Fruit fly (Drosophila melanogaster) whole organism, embryonic: ENCODE measurements around the gene CG13690.

Experiments
- Ada2b ChIP-seq: fragments of 200-800 bp; sonication (Bioruptor generic); IDR thresholded peaks from 2 replicates; pipeline ENCODE4 v1.3.6; 2022; ENCODE audit warnings: missing biosample characterization, missing genetic modification characterization
- CG10979 ChIP-seq: fragments of 200-800 bp; sonication (Bioruptor generic); optimal IDR thresholded peaks from 2 replicates; lab custom pipeline; 2018; ENCODE audit warnings: missing biosample characterization, mild to moderate bottlenecking, missing genetic modification characterization, moderate library complexity
- CG12219 ChIP-seq: fragments of 200-800 bp; sonication (Bioruptor generic); optimal IDR thresholded peaks from 3 replicates; lab custom pipeline; 2018; ENCODE audit warnings: missing biosample characterization, mild to moderate bottlenecking, missing genetic modification characterization
- CG12236 ChIP-seq: fragments of 200-800 bp; sonication (Bioruptor generic); optimal IDR thresholded peaks from 2 replicates; lab custom pipeline; 2016; ENCODE audit warnings: missing biosample characterization, missing genetic modification characterization
- CG12659 ChIP-seq: fragments of 200-800 bp; sonication (Bioruptor generic); optimal IDR thresholded peaks from 3 replicates; lab custom pipeline; 2017; ENCODE audit warnings: mild to moderate bottlenecking, missing biosample characterization, missing genetic modification reagents, missing genetic modification characterization
- CG17328 ChIP-seq: fragments of 200-800 bp; sonication (Bioruptor generic); IDR thresholded peaks from 2 replicates; pipeline ENCODE4 v1.3.6; 2022; ENCODE audit warnings: missing biosample characterization, missing genetic modification characterization
- CG17361 ChIP-seq: fragments of 200-800 bp; sonication (Bioruptor generic); IDR thresholded peaks from 3 replicates; pipeline ENCODE4 v1.3.6; 2022; ENCODE audit warnings: missing biosample characterization, missing genetic modification characterization
- CG1832 ChIP-seq: fragments of 200-800 bp; sonication (Bioruptor generic); optimal IDR thresholded peaks from 2 replicates; lab custom pipeline; 2017; ENCODE audit warnings: missing biosample characterization, mild to moderate bottlenecking, missing genetic modification characterization, inconsistent platforms
- CG2889 ChIP-seq: fragments of 200-800 bp; sonication (Bioruptor generic); IDR thresholded peaks from 3 replicates; pipeline ENCODE4 v1.3.6; 2022; ENCODE audit warnings: missing biosample characterization, missing genetic modification characterization
- CG30431 ChIP-seq: fragments of 200-800 bp; sonication (Bioruptor generic); optimal IDR thresholded peaks from 2 replicates; lab custom pipeline; 2017; ENCODE audit warnings: missing biosample characterization, missing genetic modification characterization
- CG32532 ChIP-seq: fragments of 200-800 bp; sonication (Bioruptor generic); IDR thresholded peaks from 2 replicates; pipeline ENCODE4 v1.3.6; 2022; ENCODE audit warnings: missing biosample characterization, missing genetic modification characterization
- CG4328 ChIP-seq: fragments of 200-800 bp; sonication (Bioruptor generic); optimal IDR thresholded peaks from 3 replicates; lab custom pipeline; 2017; ENCODE audit warnings: missing biosample characterization, missing genetic modification reagents, missing genetic modification characterization
- CG4424 ChIP-seq: fragments of 200-800 bp; sonication (Bioruptor generic); optimal IDR thresholded peaks from 3 replicates; lab custom pipeline; 2016; ENCODE audit warnings: missing biosample characterization, missing genetic modification characterization
- CG4707 ChIP-seq: fragments of 200-800 bp; sonication (Bioruptor generic); optimal IDR thresholded peaks from 2 replicates; lab custom pipeline; 2018; ENCODE audit warnings: missing biosample characterization, mild to moderate bottlenecking, missing genetic modification characterization, moderate library complexity
- CG6791 ChIP-seq: fragments of 200-800 bp; sonication (Bioruptor generic); IDR thresholded peaks from 3 replicates; pipeline ENCODE4 v1.3.6; 2022; ENCODE audit warnings: missing biosample characterization, missing genetic modification characterization; ENCODE audit not compliant: partially characterized antibody
- CG7987 ChIP-seq: fragments of 200-800 bp; sonication (Bioruptor generic); optimal IDR thresholded peaks from 2 replicates; lab custom pipeline; 2018; ENCODE audit warnings: missing biosample characterization, mild to moderate bottlenecking, missing genetic modification characterization, moderate library complexity
- CG8281 ChIP-seq: fragments of 200-800 bp; sonication (Bioruptor generic); optimal IDR thresholded peaks from 2 replicates; lab custom pipeline; 2018; ENCODE audit warnings: missing biosample characterization, mild to moderate bottlenecking, missing genetic modification characterization, moderate library complexity
- CG8388 ChIP-seq: fragments of 200-800 bp; sonication (Bioruptor generic); optimal IDR thresholded peaks from 2 replicates; lab custom pipeline; 2019; ENCODE audit warnings: missing biosample characterization, mild to moderate bottlenecking, missing genetic modification characterization, moderate library complexity
- CG9215 ChIP-seq: fragments of 200-800 bp; sonication (Bioruptor generic); IDR thresholded peaks from 2 replicates; pipeline ENCODE4 v1.3.6; 2022; ENCODE audit warnings: missing biosample characterization, missing genetic modification characterization
- Eip74EF ChIP-seq, 2 experiments: fragments of 200-800 bp in 1 of 2; fragments of >200 bp in 1 of 2; sonication (Bioruptor generic) in 1 of 2; optimal IDR thresholded peaks; 2 replicates each; lab custom pipeline; 2017 to 2019; ENCODE audit warnings: missing biosample characterization in 2 of 2, missing genetic modification characterization in 2 of 2, mild to moderate bottlenecking in 1 of 2, moderate library complexity in 1 of 2
- Fer2 ChIP-seq: fragments of 200-800 bp; sonication (Bioruptor generic); optimal IDR thresholded peaks from 2 replicates; lab custom pipeline; 2018; ENCODE audit warnings: missing biosample characterization, mild to moderate bottlenecking, missing genetic modification characterization, moderate library complexity
- Hmx ChIP-seq: fragments of 200-800 bp; sonication (Bioruptor generic); optimal IDR thresholded peaks from 2 replicates; lab custom pipeline; 2016; ENCODE audit warnings: missing biosample characterization, missing genetic modification characterization
- Mrtf ChIP-seq: fragments of 200-800 bp; sonication (Bioruptor generic); IDR thresholded peaks from 3 replicates; pipeline ENCODE4 v1.3.6; 2022; ENCODE audit warnings: missing biosample characterization, missing genetic modification characterization
- NFAT ChIP-seq: fragments of 200-800 bp; sonication (Bioruptor generic); IDR thresholded peaks from 2 replicates; pipeline ENCODE4 v1.3.6; 2022; ENCODE audit warnings: missing biosample characterization, missing genetic modification characterization
- Optix ChIP-seq: fragments of 200-800 bp; sonication (Bioruptor generic); IDR thresholded peaks from 3 replicates; pipeline ENCODE4 v1.3.6; 2022; ENCODE audit warnings: missing biosample characterization, missing genetic modification characterization
- PHDP ChIP-seq: fragments of 200-800 bp; sonication (Bioruptor generic); optimal IDR thresholded peaks from 3 replicates; lab custom pipeline; 2018; ENCODE audit warnings: missing biosample characterization, mild to moderate bottlenecking, missing genetic modification characterization, moderate library complexity
- Poxn ChIP-seq: fragments of 200-800 bp; sonication (Bioruptor generic); IDR thresholded peaks from 2 replicates; pipeline ENCODE4 v1.3.6; 2022; ENCODE audit warnings: missing biosample characterization, missing genetic modification characterization
- Rfx ChIP-seq: fragments of 200-800 bp; sonication (Bioruptor generic); IDR thresholded peaks from 2 replicates; pipeline ENCODE4 v1.3.6; 2022; ENCODE audit warnings: missing biosample characterization, missing genetic modification characterization
- Tbp ChIP-seq: fragments of >200 bp; optimal IDR thresholded peaks from 2 replicates; lab custom pipeline; 2018; ENCODE audit warnings: missing biosample characterization, missing genetic modification characterization
- abd-A ChIP-seq: fragments of 200-800 bp; sonication (Bioruptor generic); optimal IDR thresholded peaks from 3 replicates; lab custom pipeline; 2019; ENCODE audit warnings: missing biosample characterization, mild to moderate bottlenecking, missing genetic modification characterization, moderate library complexity
- al ChIP-seq: fragments of 200-800 bp; sonication (Bioruptor generic); IDR thresholded peaks from 2 replicates; pipeline ENCODE4 v1.3.6; 2022; ENCODE audit warnings: missing biosample characterization, missing genetic modification characterization
- gfzf ChIP-seq: fragments of 200-800 bp; sonication (Bioruptor generic); optimal IDR thresholded peaks from 2 replicates; lab custom pipeline; 2016; ENCODE audit warnings: missing biosample characterization, mild to moderate bottlenecking, missing genetic modification characterization, moderate library complexity
- grn ChIP-seq: fragments of 200-800 bp; sonication (Bioruptor generic); optimal IDR thresholded peaks from 3 replicates; lab custom pipeline; 2017; ENCODE audit warnings: missing biosample characterization, missing genetic modification characterization
- gt ChIP-seq: fragments of 200-800 bp; sonication (Bioruptor generic); IDR thresholded peaks from 2 replicates; pipeline ENCODE4 v1.3.6; 2022; ENCODE audit warnings: missing biosample characterization, missing genetic modification characterization
- mirr ChIP-seq: fragments of 200-800 bp; sonication (Bioruptor generic); optimal IDR thresholded peaks from 3 replicates; lab custom pipeline; 2018; ENCODE audit warnings: missing biosample characterization, mild to moderate bottlenecking, missing genetic modification characterization
- nmo ChIP-seq: fragments of 200-800 bp; sonication (Bioruptor generic); optimal IDR thresholded peaks from 2 replicates; lab custom pipeline; 2018; ENCODE audit warnings: missing biosample characterization, mild to moderate bottlenecking, missing genetic modification characterization, moderate library complexity
- org-1 ChIP-seq: fragments of 200-800 bp; sonication (Bioruptor generic); optimal IDR thresholded peaks from 2 replicates; lab custom pipeline; 2017; ENCODE audit warnings: missing biosample characterization, missing genetic modification characterization
- pb ChIP-seq: fragments of 200-800 bp; sonication (Bioruptor generic); optimal IDR thresholded peaks from 3 replicates; lab custom pipeline; 2016; ENCODE audit warnings: missing biosample characterization, missing genetic modification characterization
- pros ChIP-seq: fragments of 200-800 bp; sonication (Bioruptor generic); optimal IDR thresholded peaks from 3 replicates; lab custom pipeline; 2019; ENCODE audit warnings: missing biosample characterization, mild to moderate bottlenecking, missing genetic modification characterization, moderate library complexity
- pum ChIP-seq: fragments of 200-800 bp; sonication (Bioruptor generic); optimal IDR thresholded peaks from 2 replicates; lab custom pipeline; 2016; ENCODE audit warnings: missing biosample characterization, missing genetic modification characterization
- pzg ChIP-seq: fragments of 200-800 bp; sonication (Bioruptor generic); optimal IDR thresholded peaks from 3 replicates; lab custom pipeline; 2018; ENCODE audit warnings: missing biosample characterization, mild to moderate bottlenecking, missing genetic modification characterization, moderate library complexity
- run ChIP-seq: fragments of 200-800 bp; sonication (Bioruptor generic); optimal IDR thresholded peaks from 3 replicates; lab custom pipeline; 2018; ENCODE audit warnings: missing biosample characterization, mild to moderate bottlenecking, missing genetic modification characterization
- schlank ChIP-seq: fragments of 200-800 bp; sonication (Bioruptor generic); optimal IDR thresholded peaks from 2 replicates; lab custom pipeline; 2018; ENCODE audit warnings: missing biosample characterization, mild to moderate bottlenecking, missing genetic modification characterization
- seq ChIP-seq: fragments of 200-800 bp; sonication (Bioruptor generic); IDR thresholded peaks from 2 replicates; pipeline ENCODE4 v1.3.6; 2022; ENCODE audit warnings: missing biosample characterization, missing genetic modification characterization
- sima ChIP-seq: fragments of 200-800 bp; sonication (Bioruptor generic); optimal IDR thresholded peaks from 2 replicates; lab custom pipeline; 2016; ENCODE audit warnings: missing biosample characterization, missing genetic modification characterization
- sr ChIP-seq: fragments of 200-800 bp; sonication (Bioruptor generic); IDR thresholded peaks from 3 replicates; pipeline ENCODE4 v1.3.6; 2022; ENCODE audit warnings: missing biosample characterization, missing genetic modification characterization
- tll ChIP-seq, 2 experiments: fragments of 200-800 bp in 1 of 2; fragments of >200 bp in 1 of 2; sonication (Bioruptor generic) in 1 of 2; optimal IDR thresholded peaks; 2 replicates each; lab custom pipeline; 2017 to 2019; ENCODE audit warnings: missing biosample characterization in 2 of 2, missing genetic modification characterization in 2 of 2, mild to moderate bottlenecking in 1 of 2, moderate library complexity in 1 of 2
- twi ChIP-seq: fragments of 200-800 bp; optimal IDR thresholded peaks from 2 replicates; lab custom pipeline; 2019; ENCODE audit warnings: missing biosample characterization, mild to moderate bottlenecking, missing genetic modification characterization, moderate library complexity
- zfh1 ChIP-seq: fragments of 200-800 bp; sonication (Bioruptor generic); IDR thresholded peaks from 3 replicates; pipeline ENCODE4 v1.3.6; 2022; ENCODE audit warnings: missing biosample characterization, missing genetic modification characterization

CG13690 gene

DNA sequence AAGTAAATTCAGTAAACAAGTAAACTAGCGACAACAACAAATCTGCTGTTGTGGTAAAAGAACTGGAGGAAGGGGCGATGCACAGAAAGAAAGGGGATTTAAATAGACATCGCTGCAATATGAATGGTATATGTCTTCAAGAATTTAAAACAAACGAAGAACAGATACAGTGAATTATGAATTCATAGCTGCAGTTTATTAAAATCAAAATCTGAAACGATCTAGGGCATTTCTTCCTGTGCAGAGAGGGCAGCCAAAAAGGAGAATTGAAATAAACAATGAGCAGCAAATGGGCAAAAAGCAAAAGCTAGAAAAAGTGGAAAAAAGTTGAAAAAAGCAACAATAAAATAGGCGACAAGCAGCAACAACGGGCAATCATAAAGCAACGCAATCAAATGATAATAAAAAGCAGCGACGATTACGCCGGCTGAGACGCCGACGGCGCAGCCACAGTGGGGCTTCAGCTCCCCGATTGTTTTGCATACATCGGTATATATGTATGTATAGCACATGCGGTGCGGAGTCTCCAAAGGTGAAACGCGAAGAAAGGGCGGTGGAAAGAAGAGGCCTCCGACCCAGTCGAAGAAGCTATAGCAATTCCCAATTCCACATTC is 49.4 kb upstream of the CG13690 start (continued):
- no peak for TF ChIP-seq Hmx
- TF ChIP-seq CG8281 (tag; lab: Kevin White, UChicago): peak; percentile 26
- no peak for TF ChIP-seq gfzf (GFP tag; lab: Kevin White, UChicago)
- TF ChIP-seq CG7987 (GFP tag; lab: Kevin White, UChicago): peak; percentile 17
- no peak for TF ChIP-seq Fer2 (tag; lab: Kevin White, UChicago)
- peak; percentile 34; the same call in 1 of the 2 replicates for TF ChIP-seq CG9215 (GFP tag; lab: Robert Waterston, UW)
- TF ChIP-seq pb (GFP tag; lab: Kevin White, UChicago): peak; percentile 57
- peak; percentile 54 for TF ChIP-seq run (tag; lab: Kevin White, UChicago)
- peak; percentile 83 for TF ChIP-seq PHDP
- no peak for TF ChIP-seq grn (GFP tag; lab: Kevin White, UChicago)
- TF ChIP-seq CG4328 (GFP tag; lab: Kevin White, UChicago): no peak
- peak; percentile 72 for TF ChIP-seq Optix
- TF ChIP-seq Ada2b (GFP tag; lab: Robert Waterston, UW): peak; percentile 52; the same call in 1 of the 2 replicates
- peak; percentile 72 for TF ChIP-seq zfh1 (GFP tag; lab: Robert Waterston, UW)
- no peak for TF ChIP-seq sima (GFP tag; lab: Kevin White, UChicago)
- TF ChIP-seq NFAT (GFP tag; lab: Robert Waterston, UW): peak; percentile 49; the same call in 1 of the 2 replicates
- peak; percentile 49 for TF ChIP-seq CG30431 (GFP tag; lab: Kevin White, UChicago)
- no peak for TF ChIP-seq tll (GFP tag; optimal IDR thresholded peaks at IDR 0.05; lab: Kevin White, UChicago)
- TF ChIP-seq pros (GFP tag; lab: Kevin White, UChicago): peak; percentile 89
- peak; percentile 59 for TF ChIP-seq CG17328
- TF ChIP-seq CG32532: peak; percentile 72
- peak; percentile 56; the same call in 1 of the 2 replicates for TF ChIP-seq al (GFP tag; lab: Robert Waterston, UW)
- no peak for TF ChIP-seq CG1832 (GFP tag; lab: Kevin White, UChicago)
- TF ChIP-seq Poxn (GFP tag; lab: Robert Waterston, UW): peak; percentile 47; the same call in 1 of the 2 replicates
- TF ChIP-seq Rfx (GFP tag; lab: Robert Waterston, UW): peak; percentile 76
- TF ChIP-seq CG8388 (GFP tag; lab: Kevin White, UChicago): peak; percentile 68
- TF ChIP-seq CG6791: no peak
- peak; percentile 75 for TF ChIP-seq CG10979
- peak; percentile 64 for TF ChIP-seq pum
- no peak for TF ChIP-seq twi
- TF ChIP-seq schlank (tag; lab: Kevin White, UChicago): peak; percentile 61
- TF ChIP-seq CG12659 (GFP tag; lab: Kevin White, UChicago): peak; percentile 75
- TF ChIP-seq seq (GFP tag; lab: Robert Waterston, UW): peak; percentile 80
- TF ChIP-seq CG4707 (GFP tag; lab: Kevin White, UChicago): peak; percentile 57
- peak; percentile 73 for TF ChIP-seq CG17361 (GFP tag; lab: Robert Waterston, UW)
- peak; percentile 45; the same call in 1 of the 3 replicates for TF ChIP-seq CG2889
- no peak for TF ChIP-seq pzg
- TF ChIP-seq Tbp (GFP tag; lab: Kevin White, UChicago): no peak
- TF ChIP-seq sr (GFP tag; lab: Robert Waterston, UW): peak; percentile 23; the same call in 1 of the 3 replicates
- no peak for TF ChIP-seq gt
- peak; percentile 79 for TF ChIP-seq nmo (GFP tag; lab: Kevin White, UChicago)
- TF ChIP-seq CG12219 (GFP tag; lab: Kevin White, UChicago): peak; percentile 70
- TF ChIP-seq Eip74EF (GFP tag; optimal IDR thresholded peaks at IDR 0.05; lab: Kevin White, UChicago): peak in 1 of 2 experiments; percentile 65
- TF ChIP-seq org-1 (GFP tag; lab: Kevin White, UChicago): peak; percentile 80
- TF ChIP-seq CG4424: peak; percentile 74
- peak; percentile 41 for TF ChIP-seq mirr (GFP tag; lab: Kevin White, UChicago)
- TF ChIP-seq CG12236 (GFP tag; lab: Kevin White, UChicago): peak; percentile 69
- 0 out of 3 replicates have a peak, but pooled peaks have one; percentile 42 for TF ChIP-seq Mrtf (GFP tag; lab: Robert Waterston, UW)
- TF ChIP-seq abd-A (tag; lab: Kevin White, UChicago): peak; percentile 76
